Fruit fly (Drosophila melanogaster) whole organism: ENCODE measurements around the gene brat.

Experiments
- CG8478 ChIP-seq: fragments of >200 bp; optimal IDR thresholded peaks from 2 replicates; lab custom pipeline; 2018; ENCODE audit warnings: inconsistent platforms
- psq ChIP-seq: fragments of >200 bp; optimal IDR thresholded peaks from 2 replicates; lab custom pipeline; 2017
- usp ChIP-seq: fragments of >200 bp; optimal IDR thresholded peaks from 2 replicates; lab custom pipeline; 2017; ENCODE audit warnings: missing biosample characterization, missing genetic modification characterization, mixed read lengths

DNA sequence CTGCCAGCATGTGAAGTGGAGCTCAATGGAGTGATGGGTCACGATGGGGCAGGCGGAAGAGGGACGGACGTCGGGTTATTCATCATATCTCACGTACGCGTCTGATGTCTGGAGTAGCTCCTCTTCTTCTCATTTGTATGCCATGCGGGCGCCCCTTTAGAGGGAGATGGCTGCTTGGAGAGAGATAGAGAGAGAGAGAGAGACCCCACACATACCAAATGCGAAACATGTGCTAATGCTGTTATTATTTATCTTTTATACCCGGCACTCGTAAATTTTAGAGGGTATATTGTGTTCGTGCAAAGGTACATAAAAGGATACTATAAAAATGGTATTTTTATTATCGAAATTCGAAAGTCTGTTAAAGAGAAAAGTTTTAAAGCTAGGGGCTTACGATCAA, 12.4 kb downstream of the brat start:
- no peak for TF ChIP-seq psq (lab: Kevin White, UChicago)
- no peak for TF ChIP-seq CG8478 (lab: Kevin White, UChicago)
- TF ChIP-seq usp (GFP tag; lab: Kevin White, UChicago) = no peak
